Fruit fly (Drosophila melanogaster) whole organism, embryonic: ENCODE measurements around the gene Mtr3.
A peak's percentile ranks its signal among the peaks of the same experiment; 100 is the strongest.

Experiments used
- Ada2b ChIP-seq: fragments of 200-800 bp; sonication (Bioruptor generic); IDR thresholded peaks from 2 replicates; pipeline ENCODE4 v1.3.6; 2022; ENCODE audit warnings: missing biosample characterization, missing genetic modification characterization
- Adf1 ChIP-seq: fragments of 200-800 bp; sonication (Bioruptor generic); IDR thresholded peaks from 2 replicates; pipeline ENCODE4 v1.3.6; 2022; ENCODE audit warnings: missing biosample characterization, missing genetic modification characterization
- CG11504 ChIP-seq: fragments of 200-800 bp; sonication (Bioruptor generic); optimal IDR thresholded peaks from 3 replicates; lab custom pipeline; 2019; ENCODE audit warnings: missing biosample characterization, mild to moderate bottlenecking, missing genetic modification characterization, moderate library complexity
- CG12219 ChIP-seq: fragments of 200-800 bp; sonication (Bioruptor generic); optimal IDR thresholded peaks from 3 replicates; lab custom pipeline; 2018; ENCODE audit warnings: missing biosample characterization, mild to moderate bottlenecking, missing genetic modification characterization
- CG12299 ChIP-seq: fragments of 200-800 bp; sonication (Bioruptor generic); optimal IDR thresholded peaks from 2 replicates; lab custom pipeline; 2018; ENCODE audit warnings: missing biosample characterization, mild to moderate bottlenecking, missing genetic modification characterization
- CG12659 ChIP-seq: fragments of 200-800 bp; sonication (Bioruptor generic); optimal IDR thresholded peaks from 3 replicates; lab custom pipeline; 2017; ENCODE audit warnings: mild to moderate bottlenecking, missing biosample characterization, missing genetic modification reagents, missing genetic modification characterization
- CG12769 ChIP-seq: fragments of 200-800 bp; sonication (Bioruptor generic); optimal IDR thresholded peaks from 2 replicates; lab custom pipeline; 2019; ENCODE audit warnings: missing biosample characterization, mild to moderate bottlenecking, missing genetic modification characterization, moderate library complexity
- CG14860 ChIP-seq: fragments of 200-800 bp; sonication (Bioruptor generic); IDR thresholded peaks from 3 replicates; pipeline ENCODE4 v1.3.6; 2022; ENCODE audit warnings: missing biosample characterization, missing genetic modification characterization; ENCODE audit not compliant: partially characterized antibody
- CG1603 ChIP-seq: fragments of 200-800 bp; sonication (Bioruptor generic); optimal IDR thresholded peaks from 2 replicates; lab custom pipeline; 2019; ENCODE audit warnings: missing biosample characterization, mild to moderate bottlenecking, missing genetic modification characterization, moderate library complexity
- CG1647 ChIP-seq: fragments of 200-800 bp; sonication (Bioruptor generic); optimal IDR thresholded peaks from 3 replicates; lab custom pipeline; 2016; ENCODE audit warnings: missing biosample characterization, missing genetic modification characterization
- CG17385 ChIP-seq: fragments of 200-800 bp; sonication (Bioruptor generic); optimal IDR thresholded peaks from 3 replicates; lab custom pipeline; 2018; ENCODE audit warnings: missing biosample characterization, mild to moderate bottlenecking, missing genetic modification characterization
- CG18599 ChIP-seq: fragments of 200-800 bp; sonication (Bioruptor generic); optimal IDR thresholded peaks from 3 replicates; lab custom pipeline; 2017; ENCODE audit warnings: missing biosample characterization, missing genetic modification characterization, mild to moderate bottlenecking, moderate library complexity, missing genetic modification reagents
- CG2116 ChIP-seq: fragments of 200-800 bp; sonication (Bioruptor generic); optimal IDR thresholded peaks from 3 replicates; lab custom pipeline; 2018; ENCODE audit warnings: missing biosample characterization, mild to moderate bottlenecking, missing genetic modification characterization
- CG2678 ChIP-seq: fragments of 200-800 bp; sonication (Bioruptor generic); optimal IDR thresholded peaks from 3 replicates; lab custom pipeline; 2019; ENCODE audit warnings: missing biosample characterization, mild to moderate bottlenecking, missing genetic modification characterization, moderate library complexity
- CG3281 ChIP-seq: fragments of 200-800 bp; sonication (Bioruptor generic); optimal IDR thresholded peaks from 3 replicates; lab custom pipeline; 2017; ENCODE audit warnings: missing biosample characterization, mild to moderate bottlenecking, missing genetic modification characterization
- CG3407 ChIP-seq: fragments of 200-800 bp; sonication (Bioruptor generic); optimal IDR thresholded peaks from 2 replicates; lab custom pipeline; 2018; ENCODE audit warnings: missing biosample characterization, mild to moderate bottlenecking, missing genetic modification characterization
- CG34376 ChIP-seq: fragments of 200-800 bp; sonication (Bioruptor generic); optimal IDR thresholded peaks from 2 replicates; lab custom pipeline; 2018; ENCODE audit warnings: missing biosample characterization, mild to moderate bottlenecking, missing genetic modification characterization
- CG4617 ChIP-seq: fragments of 200-800 bp; sonication (Bioruptor generic); optimal IDR thresholded peaks from 3 replicates; lab custom pipeline; 2016; ENCODE audit warnings: missing biosample characterization, missing genetic modification characterization, borderline replicate concordance
- CG6813 ChIP-seq: fragments of 200-800 bp; sonication (Bioruptor generic); optimal IDR thresholded peaks from 2 replicates; lab custom pipeline; 2017; ENCODE audit warnings: missing biosample characterization, missing genetic modification characterization, mild to moderate bottlenecking, moderate library complexity, missing genetic modification reagents
- CG7556 ChIP-seq: fragments of 200-800 bp; sonication (Bioruptor generic); optimal IDR thresholded peaks from 2 replicates; lab custom pipeline; 2017; ENCODE audit warnings: missing biosample characterization, mild to moderate bottlenecking, missing genetic modification characterization
- CG8290 ChIP-seq, 3 experiments: fragments of 200-800 bp; sonication (Bioruptor generic); optimal IDR thresholded peaks; 2 replicates each; lab custom pipeline; 2016 to 2019; ENCODE audit warnings: missing biosample characterization in 3 of 3, missing genetic modification characterization in 3 of 3, mild to moderate bottlenecking in 2 of 3, moderate library complexity in 1 of 3
- CG8944 ChIP-seq: fragments of 200-800 bp; sonication (Bioruptor generic); optimal IDR thresholded peaks from 3 replicates; lab custom pipeline; 2016; ENCODE audit warnings: missing biosample characterization, missing genetic modification characterization
- Dek ChIP-seq: fragments of 200-800 bp; sonication (Bioruptor generic); optimal IDR thresholded peaks from 3 replicates; lab custom pipeline; 2019; ENCODE audit warnings: missing biosample characterization, mild to moderate bottlenecking, missing genetic modification characterization, moderate library complexity
- Hr51 ChIP-seq, 2 experiments: fragments of 200-800 bp; sonication (Bioruptor generic); optimal IDR thresholded peaks; 2 replicates in 1 of 2; 3 replicates in 1 of 2; lab custom pipeline; 2016 to 2018; ENCODE audit warnings: missing biosample characterization in 2 of 2, missing genetic modification characterization in 2 of 2, mild to moderate bottlenecking in 1 of 2, moderate library complexity in 1 of 2
- Med ChIP-seq: fragments of 200-800 bp; sonication (Bioruptor generic); peaks from one replicate; lab custom pipeline; 2016; ENCODE audit warnings: missing biosample characterization, missing genetic modification characterization, mild to moderate bottlenecking, inconsistent platforms, moderate library complexity
- Meics ChIP-seq: fragments of 200-800 bp; sonication (Bioruptor generic); optimal IDR thresholded peaks from 2 replicates; lab custom pipeline; 2017; ENCODE audit warnings: missing biosample characterization, mild to moderate bottlenecking, missing genetic modification characterization
- NC2β ChIP-seq: fragments of 200-800 bp; sonication (Bioruptor generic); optimal IDR thresholded peaks from 2 replicates; lab custom pipeline; 2016; ENCODE audit warnings: missing biosample characterization, missing genetic modification characterization
- NFAT ChIP-seq: fragments of 200-800 bp; sonication (Bioruptor generic); IDR thresholded peaks from 2 replicates; pipeline ENCODE4 v1.3.6; 2022; ENCODE audit warnings: missing biosample characterization, missing genetic modification characterization
- Nf-YB ChIP-seq: fragments of 200-800 bp; sonication (Bioruptor generic); optimal IDR thresholded peaks from 3 replicates; lab custom pipeline; 2019; ENCODE audit warnings: missing biosample characterization, mild to moderate bottlenecking, missing genetic modification characterization, moderate library complexity
- Opbp ChIP-seq: fragments of 200-800 bp; sonication (Bioruptor generic); IDR thresholded peaks from 3 replicates; pipeline ENCODE4 v1.3.6; 2022; ENCODE audit warnings: missing biosample characterization, missing genetic modification characterization; ENCODE audit not compliant: partially characterized antibody
- PHDP ChIP-seq: fragments of 200-800 bp; sonication (Bioruptor generic); optimal IDR thresholded peaks from 3 replicates; lab custom pipeline; 2018; ENCODE audit warnings: missing biosample characterization, mild to moderate bottlenecking, missing genetic modification characterization, moderate library complexity
- btn ChIP-seq: fragments of 200-800 bp; sonication (Bioruptor generic); optimal IDR thresholded peaks from 2 replicates; lab custom pipeline; 2016; ENCODE audit warnings: missing biosample characterization, missing genetic modification characterization
- cg ChIP-seq: fragments of 200-800 bp; sonication (Bioruptor generic); optimal IDR thresholded peaks from 3 replicates; lab custom pipeline; 2019; ENCODE audit warnings: missing biosample characterization, mild to moderate bottlenecking, missing genetic modification characterization, moderate library complexity
- cwo ChIP-seq: fragments of 200-800 bp; sonication (Bioruptor generic); optimal IDR thresholded peaks from 3 replicates; lab custom pipeline; 2017; ENCODE audit warnings: missing biosample characterization, missing genetic modification characterization, mild to moderate bottlenecking, moderate library complexity, missing genetic modification reagents
- dpn ChIP-seq, 2 experiments: fragments of 200-800 bp; sonication (Bioruptor generic); optimal IDR thresholded peaks; 3 replicates each; lab custom pipeline; 2016; ENCODE audit warnings: missing biosample characterization in 2 of 2, missing genetic modification characterization in 2 of 2
- ems ChIP-seq: fragments of 200-800 bp; sonication (Bioruptor generic); optimal IDR thresholded peaks from 3 replicates; lab custom pipeline; 2016; ENCODE audit warnings: missing biosample characterization, missing genetic modification characterization
- gem ChIP-seq: fragments of 200-800 bp; sonication (Bioruptor generic); optimal IDR thresholded peaks from 2 replicates; lab custom pipeline; 2019; ENCODE audit warnings: missing biosample characterization, mild to moderate bottlenecking, missing genetic modification characterization, moderate library complexity
- gro ChIP-seq: fragments of 200-800 bp; sonication (Bioruptor generic); optimal IDR thresholded peaks from 2 replicates; lab custom pipeline; 2016; ENCODE audit warnings: missing biosample characterization, missing genetic modification characterization
- hkb ChIP-seq, 2 experiments: fragments of 200-800 bp in 1 of 2; fragments of >200 bp in 1 of 2; sonication (Bioruptor generic) in 1 of 2; IDR thresholded peaks in 1 of 2; optimal IDR thresholded peaks in 1 of 2; 2 replicates each; pipeline versions ENCODE4 v1.3.6 to Lab custom; 2017 to 2022; ENCODE audit warnings: missing biosample characterization in 1 of 2, missing genetic modification characterization in 1 of 2
- ken ChIP-seq: fragments of 200-800 bp; sonication (Bioruptor generic); IDR thresholded peaks from 3 replicates; pipeline ENCODE4 v1.3.6; 2022; ENCODE audit warnings: missing biosample characterization, missing genetic modification characterization
- odd ChIP-seq: fragments of 200-800 bp; sonication (Bioruptor generic); optimal IDR thresholded peaks from 2 replicates; lab custom pipeline; 2017; ENCODE audit warnings: missing biosample characterization, mild to moderate bottlenecking, missing genetic modification characterization
- psq ChIP-seq: fragments of 200-800 bp; sonication (Bioruptor generic); optimal IDR thresholded peaks from 2 replicates; lab custom pipeline; 2017; ENCODE audit warnings: missing biosample characterization, missing genetic modification characterization
- repo ChIP-seq: fragments of 200-800 bp; sonication (Bioruptor generic); optimal IDR thresholded peaks from 2 replicates; lab custom pipeline; 2016; ENCODE audit warnings: missing biosample characterization, missing genetic modification characterization
- sens ChIP-seq: fragments of 200-800 bp; sonication (Bioruptor generic); peaks from one replicate; lab custom pipeline; 2016; ENCODE audit warnings: missing biosample characterization, missing genetic modification characterization
- so ChIP-seq: fragments of 200-800 bp; sonication (Bioruptor generic); IDR thresholded peaks from 3 replicates; pipeline ENCODE4 v1.3.6; 2022; ENCODE audit warnings: missing biosample characterization, missing genetic modification characterization
- sqz ChIP-seq: fragments of 200-800 bp; sonication (Bioruptor generic); optimal IDR thresholded peaks from 3 replicates; lab custom pipeline; 2018; ENCODE audit warnings: missing biosample characterization, mild to moderate bottlenecking, missing genetic modification characterization
- sug ChIP-seq: fragments of 200-800 bp; optimal IDR thresholded peaks from 2 replicates; lab custom pipeline; 2019; ENCODE audit warnings: missing biosample characterization, mild to moderate bottlenecking, missing genetic modification characterization, moderate library complexity
- toy ChIP-seq: fragments of 200-800 bp; sonication (Bioruptor generic); IDR thresholded peaks from 2 replicates; pipeline ENCODE4 v1.3.6; 2022; ENCODE audit warnings: missing biosample characterization, missing genetic modification characterization
- unpg ChIP-seq: fragments of 200-800 bp; sonication (Bioruptor generic); optimal IDR thresholded peaks from 3 replicates; lab custom pipeline; 2018; ENCODE audit warnings: missing biosample characterization, mild to moderate bottlenecking, missing genetic modification characterization, moderate library complexity

Mtr3 gene

dm6 chr3L:19961805-19962204 is 48.3 kb upstream of the Mtr3 start (continued):
- no peak for TF ChIP-seq ken
- TF ChIP-seq CG8944, result no peak
- TF ChIP-seq so (GFP tag; lab: Robert Waterston, UW), result 0 out of 3 replicates have a peak, but pooled peaks have one; percentile 9
- peak; percentile 13 for TF ChIP-seq CG12219
- TF ChIP-seq sens (GFP tag; lab: Kevin White, UChicago), result peak; percentile 30
- TF ChIP-seq repo, result no peak
- no peak for TF ChIP-seq NC2β
- peak; percentile 21 for TF ChIP-seq CG1603 (tag; lab: Kevin White, UChicago)
- no peak for TF ChIP-seq cg (GFP tag; lab: Kevin White, UChicago)
- peak; percentile 53 for TF ChIP-seq CG7556
- no peak for TF ChIP-seq btn
- TF ChIP-seq cwo (GFP tag; lab: Kevin White, UChicago), result peak; percentile 36
- TF ChIP-seq toy (GFP tag; lab: Robert Waterston, UW), result no peak
- TF ChIP-seq PHDP, result peak; percentile 39
- peak; percentile 40 for TF ChIP-seq gem (tag; lab: Kevin White, UChicago)
- TF ChIP-seq CG3281 (GFP tag; lab: Kevin White, UChicago), result no peak
- no peak for TF ChIP-seq CG8290 (GFP tag; optimal IDR thresholded peaks at IDR 0.05; lab: Kevin White, UChicago)
- TF ChIP-seq CG8290 (tag; optimal IDR thresholded peaks at IDR 0.05; lab: Kevin White, UChicago), result peak in 1 of 2 experiments; percentile 52
- TF ChIP-seq CG3407 (GFP tag; lab: Kevin White, UChicago), result no peak
- TF ChIP-seq Dek, result peak; percentile 20
- TF ChIP-seq ems (GFP tag; lab: Kevin White, UChicago), result no peak
- TF ChIP-seq CG2678, result peak; percentile 57
- no peak for TF ChIP-seq Ada2b (GFP tag; lab: Robert Waterston, UW)
- peak; percentile 50 for TF ChIP-seq CG11504 (tag; lab: Kevin White, UChicago)
- no peak for TF ChIP-seq CG14860
- peak; percentile 8 for TF ChIP-seq CG12299
- peak; percentile 36 for TF ChIP-seq Meics
- no peak for TF ChIP-seq Opbp (GFP tag; lab: Robert Waterston, UW)
- peak; percentile 18 for TF ChIP-seq CG12659 (GFP tag; lab: Kevin White, UChicago)
- TF ChIP-seq Hr51 (GFP tag; optimal IDR thresholded peaks at IDR 0.05; lab: Kevin White, UChicago), result peak in 1 of 2 experiments; percentile 52
- TF ChIP-seq CG2116 (GFP tag; lab: Kevin White, UChicago), result no peak
- no peak for TF ChIP-seq hkb (optimal IDR thresholded peaks at IDR 0.05; lab: Kevin White, UChicago)
- TF ChIP-seq hkb (GFP tag; IDR thresholded peaks at IDR 0.05; lab: Robert Waterston, UW), result peak; percentile 27; the same call in 1 of the 2 replicates
- no peak for TF ChIP-seq CG1647 (GFP tag; lab: Kevin White, UChicago)
- TF ChIP-seq CG12769 (tag; lab: Kevin White, UChicago), result peak; percentile 45
- TF ChIP-seq CG6813 (GFP tag; lab: Kevin White, UChicago), result peak; percentile 25
- no peak; the same call in 1 of the 2 replicates for TF ChIP-seq NFAT (GFP tag; lab: Robert Waterston, UW)
- TF ChIP-seq CG17385 (GFP tag; lab: Kevin White, UChicago), result peak; percentile 21
- peak; percentile 73 for TF ChIP-seq CG18599 (GFP tag; lab: Kevin White, UChicago)
- no peak for TF ChIP-seq gro (GFP tag; lab: Kevin White, UChicago)
- TF ChIP-seq CG34376, result peak; percentile 28
- peak in 1 of 2 experiments; percentile 2 for TF ChIP-seq dpn (GFP tag; optimal IDR thresholded peaks at IDR 0.05; lab: Kevin White, UChicago)
- TF ChIP-seq Nf-YB (GFP tag; lab: Kevin White, UChicago), result no peak
- peak; percentile 44 for TF ChIP-seq unpg (GFP tag; lab: Kevin White, UChicago)
- no peak for TF ChIP-seq CG4617 (GFP tag; lab: Kevin White, UChicago)
- TF ChIP-seq Adf1 (GFP tag; lab: Robert Waterston, UW), result no peak
- peak; percentile 5 for TF ChIP-seq odd (GFP tag; lab: Kevin White, UChicago)
- peak; percentile 17 for TF ChIP-seq sug (tag; lab: Kevin White, UChicago)
- TF ChIP-seq sqz (GFP tag; lab: Kevin White, UChicago), result no peak
- TF ChIP-seq psq (GFP tag; lab: Kevin White, UChicago), result no peak
- TF ChIP-seq Med (GFP tag; lab: Kevin White, UChicago), result peak; percentile 84
